Worm (Caenorhabditis elegans) whole organism, midembryonic: ENCODE measurements around the gene C45H4.18.

ENCODE experiments used
- klf-2 ChIP-seq: fragments of 200-800 bp; sonication (Bioruptor generic); conservative IDR thresholded peaks from 2 replicates; pipeline ENCODE4 v1.3.6; 2022; ENCODE audit warnings: missing genetic modification reagents, missing genetic modification characterization, missing compliant biosample characterization
- med-1 ChIP-seq: sonication (generic microtip); optimal IDR thresholded peaks from 2 replicates; lab custom pipeline; 2017; ENCODE audit warnings: missing genetic modification characterization, mild to moderate bottlenecking, missing compliant biosample characterization, antibody characterized with exemption, missing genetic modification reagents; ENCODE audit not compliant: insufficient read depth
- ref-1 ChIP-seq: fragments of 200-800 bp; sonication (Bioruptor generic); conservative IDR thresholded peaks from 2 replicates; pipeline ENCODE4 v1.3.6; 2022; ENCODE audit warnings: missing genetic modification reagents, missing genetic modification characterization, missing compliant biosample characterization
- ztf-23 ChIP-seq: fragments of 200-800 bp; sonication (Bioruptor generic); IDR thresholded peaks from 2 replicates; pipeline ENCODE4 v1.3.6; 2022; ENCODE audit warnings: missing genetic modification reagents, missing genetic modification characterization, missing compliant biosample characterization

ce11 chrV:2225130-2225529 lies 49.8 kb downstream of the C45H4.18 start, which contains the start of gene nhr-103:
- no peak for TF ChIP-seq med-1 (GFP tag; lab: Kevin White, UChicago)
- no peak for TF ChIP-seq klf-2 (GFP tag; lab: Robert Waterston, UW)
- no peak for TF ChIP-seq ztf-23 (GFP tag; lab: Robert Waterston, UW)
- no peak for TF ChIP-seq ref-1 (GFP tag; lab: Robert Waterston, UW)
